Worm (Caenorhabditis elegans) whole organism, young adult: ENCODE results near the gene igeg-2.
A peak's percentile ranks its signal among the peaks of the same experiment; 100 is the strongest.

Experiments
- B0035.1 ChIP-seq: sonication (generic microtip); optimal IDR thresholded peaks from 2 replicates; lab custom pipeline; 2016; ENCODE audit warnings: missing genetic modification characterization, mild to moderate bottlenecking, missing compliant biosample characterization, missing genotype, missing genetic modification reagents
- B0261.1 ChIP-seq: sonication (generic microtip); optimal IDR thresholded peaks from 2 replicates; lab custom pipeline; 2016; ENCODE audit warnings: mild to moderate bottlenecking, missing genetic modification characterization, moderate library complexity, missing compliant biosample characterization
- B0336.3 ChIP-seq: fragments of 200-800 bp; sonication (Bioruptor generic); IDR thresholded peaks from 2 replicates; pipeline ENCODE4 v1.3.6; 2022; ENCODE audit warnings: missing genetic modification characterization, missing compliant biosample characterization
- C06A6.2 ChIP-seq: fragments of 200-800 bp; sonication (Bioruptor generic); conservative IDR thresholded peaks from 2 replicates; pipeline ENCODE4 v1.3.6; 2022; ENCODE audit warnings: missing genetic modification characterization, missing compliant biosample characterization
- C17E4.6 ChIP-seq: fragments of 200-800 bp; sonication (Bioruptor generic); IDR thresholded peaks from 2 replicates; pipeline ENCODE4 v1.3.6; 2022; ENCODE audit warnings: missing genetic modification reagents, missing genetic modification characterization, missing compliant biosample characterization
- F10E7.11 ChIP-seq: sonication (generic microtip); optimal IDR thresholded peaks from 2 replicates; lab custom pipeline; 2017; ENCODE audit warnings: mild to moderate bottlenecking, missing genetic modification characterization, moderate library complexity, missing compliant biosample characterization
- F37B4.10 ChIP-seq: fragments of 200-800 bp; sonication (Bioruptor generic); IDR thresholded peaks from 2 replicates; pipeline ENCODE4 v1.3.6; 2022; ENCODE audit warnings: missing genetic modification characterization, missing compliant biosample characterization
- F52B5.7 ChIP-seq: sonication (generic microtip); optimal IDR thresholded peaks from 2 replicates; lab custom pipeline; 2016; ENCODE audit warnings: mild to moderate bottlenecking, missing genetic modification characterization, missing compliant biosample characterization
- F57A8.1 ChIP-seq: fragments of 200-800 bp; sonication (Bioruptor generic); optimal IDR thresholded peaks from 2 replicates; lab custom pipeline; 2018; ENCODE audit warnings: mild to moderate bottlenecking, missing genetic modification characterization, moderate library complexity, missing compliant biosample characterization
- K11D2.4 ChIP-seq: fragments of 200-800 bp; sonication (Bioruptor generic); IDR thresholded peaks from 2 replicates; pipeline ENCODE4 v1.3.6; 2022; ENCODE audit warnings: missing genetic modification reagents, missing genetic modification characterization, missing compliant biosample characterization
- K12H6.12 ChIP-seq: fragments of 200-800 bp; sonication (Bioruptor generic); optimal IDR thresholded peaks from 2 replicates; lab custom pipeline; 2018; ENCODE audit warnings: mild to moderate bottlenecking, missing genetic modification characterization, missing compliant biosample characterization
- T07F8.4 ChIP-seq: sonication (generic microtip); optimal IDR thresholded peaks from 2 replicates; lab custom pipeline; 2016; ENCODE audit warnings: mild to moderate bottlenecking, missing genetic modification characterization, moderate library complexity, missing compliant biosample characterization
- T26A5.8 ChIP-seq: sonication (generic microtip); optimal IDR thresholded peaks from 2 replicates; lab custom pipeline; 2016; ENCODE audit warnings: missing genetic modification characterization, missing compliant biosample characterization
- Y53G8AR.9 ChIP-seq: fragments of 200-800 bp; sonication (Bioruptor generic); conservative IDR thresholded peaks from 2 replicates; pipeline ENCODE4 v1.3.6; 2022; ENCODE audit warnings: missing genetic modification reagents, missing genetic modification characterization, missing compliant biosample characterization
- Y67H2A.10 ChIP-seq: fragments of 200-800 bp; sonication (Bioruptor generic); conservative IDR thresholded peaks from 2 replicates; pipeline ENCODE4 v1.3.6; 2022; ENCODE audit warnings: missing genetic modification reagents, missing genetic modification characterization, missing compliant biosample characterization
- athp-1 ChIP-seq: sonication (generic microtip); optimal IDR thresholded peaks from 2 replicates; lab custom pipeline; 2017; ENCODE audit warnings: mild to moderate bottlenecking, missing genetic modification characterization, missing compliant biosample characterization
- attf-3 ChIP-seq: fragments of 200-800 bp; sonication (Bioruptor generic); conservative IDR thresholded peaks from 2 replicates; pipeline ENCODE4 v1.3.6; 2022; ENCODE audit warnings: missing genetic modification reagents, missing genetic modification characterization, missing compliant biosample characterization
- attf-5 ChIP-seq: fragments of 200-800 bp; sonication (Bioruptor generic); optimal IDR thresholded peaks from 2 replicates; lab custom pipeline; 2018; ENCODE audit warnings: mild to moderate bottlenecking, missing genetic modification characterization, missing compliant biosample characterization
- attf-6 ChIP-seq: fragments of 200-800 bp; sonication (Bioruptor generic); IDR thresholded peaks from 2 replicates; pipeline ENCODE4 v1.3.6; 2022; ENCODE audit warnings: missing genetic modification reagents, missing genetic modification characterization, missing compliant biosample characterization
- ceh-58 ChIP-seq: fragments of 200-800 bp; sonication (Bioruptor generic); IDR thresholded peaks from 2 replicates; pipeline ENCODE4 v1.3.6; 2022; ENCODE audit warnings: missing genetic modification characterization, missing compliant biosample characterization
- ceh-79 ChIP-seq: sonication (generic microtip); optimal IDR thresholded peaks from 2 replicates; lab custom pipeline; 2017; ENCODE audit warnings: mild to moderate bottlenecking, missing genetic modification characterization, missing compliant biosample characterization
- chd-7 ChIP-seq: sonication (generic microtip); optimal IDR thresholded peaks from 2 replicates; lab custom pipeline; 2016; ENCODE audit warnings: mild to moderate bottlenecking, missing genetic modification characterization, moderate library complexity, missing compliant biosample characterization
- efl-1 ChIP-seq: fragments of 150-350 bp; optimal IDR thresholded peaks from 2 replicates; lab custom pipeline; 2014; ENCODE audit warnings: missing biosample characterization, missing genetic modification reagents, missing genetic modification characterization
- egl-44 ChIP-seq: fragments of 200-800 bp; sonication (Bioruptor generic); IDR thresholded peaks from 2 replicates; pipeline ENCODE4 v1.3.6; 2022; ENCODE audit warnings: missing genetic modification reagents, missing genetic modification characterization, missing compliant biosample characterization
- fkh-3 ChIP-seq: sonication (generic microtip); optimal IDR thresholded peaks from 2 replicates; lab custom pipeline; 2016; ENCODE audit warnings: mild to moderate bottlenecking, missing genetic modification characterization, missing compliant biosample characterization
- gei-17 ChIP-seq: fragments of 200-800 bp; sonication (Bioruptor generic); optimal IDR thresholded peaks from 2 replicates; lab custom pipeline; 2018; ENCODE audit warnings: mild to moderate bottlenecking, missing genetic modification characterization, missing compliant biosample characterization
- hlh-12 ChIP-seq: sonication (generic microtip); optimal IDR thresholded peaks from 2 replicates; lab custom pipeline; 2016; ENCODE audit warnings: missing genetic modification characterization, missing compliant biosample characterization
- let-526 ChIP-seq: fragments of 200-800 bp; sonication (Bioruptor generic); IDR thresholded peaks from 2 replicates; pipeline ENCODE4 v1.3.6; 2022; ENCODE audit warnings: missing genetic modification reagents, missing genetic modification characterization, missing compliant biosample characterization
- lin-26 ChIP-seq: fragments of 200-800 bp; sonication (Bioruptor generic); IDR thresholded peaks from 2 replicates; pipeline ENCODE4 v1.3.6; 2022; ENCODE audit warnings: missing genetic modification reagents, missing genetic modification characterization, missing compliant biosample characterization
- lin-35 ChIP-seq, 3 experiments: fragments of 150-350 bp in 2 of 3; sonication (generic microtip) in 1 of 3; optimal IDR thresholded peaks; 2 replicates each; lab custom pipeline; 2014 to 2018; ENCODE audit warnings: missing biosample characterization in 3 of 3, missing genetic modification characterization in 3 of 3, missing genetic modification reagents in 3 of 3
- lin-54 ChIP-seq: fragments of 200-800 bp; sonication (Bioruptor generic); optimal IDR thresholded peaks from 2 replicates; lab custom pipeline; 2018; ENCODE audit warnings: mild to moderate bottlenecking, missing genetic modification characterization, missing compliant biosample characterization
- lir-1 ChIP-seq: fragments of 200-800 bp; sonication (Bioruptor generic); conservative IDR thresholded peaks from 2 replicates; pipeline ENCODE4 v1.3.6; 2022; ENCODE audit warnings: missing genetic modification reagents, missing genetic modification characterization, missing compliant biosample characterization
- madf-3 ChIP-seq: fragments of 200-800 bp; sonication (Bioruptor generic); IDR thresholded peaks from 2 replicates; pipeline ENCODE4 v1.3.6; 2022; ENCODE audit warnings: missing genetic modification reagents, missing genetic modification characterization, missing compliant biosample characterization
- madf-6 ChIP-seq: fragments of 200-800 bp; sonication (Bioruptor generic); IDR thresholded peaks from 2 replicates; pipeline ENCODE4 v1.3.6; 2022; ENCODE audit warnings: missing genetic modification reagents, missing genetic modification characterization, missing compliant biosample characterization
- mcd-1 ChIP-seq: fragments of 200-800 bp; sonication (Bioruptor generic); IDR thresholded peaks from 2 replicates; pipeline ENCODE4 v1.3.6; 2022; ENCODE audit warnings: missing genetic modification reagents, missing genetic modification characterization, missing compliant biosample characterization
- mel-28 ChIP-seq: sonication (generic microtip); optimal IDR thresholded peaks from 2 replicates; lab custom pipeline; 2016; ENCODE audit warnings: borderline replicate concordance, mild to moderate bottlenecking, missing genetic modification characterization, missing compliant biosample characterization
- mxl-1 ChIP-seq: sonication (generic microtip); optimal IDR thresholded peaks from 2 replicates; lab custom pipeline; 2016; ENCODE audit warnings: missing genetic modification characterization, missing compliant biosample characterization
- nfya-1 ChIP-seq: sonication (generic microtip); optimal IDR thresholded peaks from 2 replicates; lab custom pipeline; 2017; ENCODE audit warnings: antibody characterized with exemption, missing compliant biosample characterization, missing genetic modification characterization, borderline replicate concordance; ENCODE audit not compliant: insufficient read depth
- nfyb-1 ChIP-seq: fragments of 200-800 bp; sonication (Bioruptor generic); IDR thresholded peaks from 2 replicates; pipeline ENCODE4 v1.3.6; 2022; ENCODE audit warnings: missing genetic modification reagents, missing genetic modification characterization, missing compliant biosample characterization
- rec-8 ChIP-seq, 2 experiments: sonication (generic microtip); optimal IDR thresholded peaks; 2 replicates each; lab custom pipeline; 2016; ENCODE audit warnings: mild to moderate bottlenecking in 2 of 2, missing genetic modification characterization in 2 of 2, missing genetic modification reagents in 2 of 2, missing genotype in 2 of 2, missing biosample characterization in 1 of 2, missing compliant biosample characterization in 1 of 2, moderate library complexity in 1 of 2
- repo-1 ChIP-seq: sonication (generic microtip); optimal IDR thresholded peaks from 2 replicates; lab custom pipeline; 2017; ENCODE audit warnings: mild to moderate bottlenecking, missing genetic modification characterization, missing compliant biosample characterization
- sea-2 ChIP-seq: fragments of 200-800 bp; sonication (Bioruptor generic); IDR thresholded peaks from 2 replicates; pipeline ENCODE4 v1.3.6; 2022; ENCODE audit warnings: missing genetic modification characterization, missing compliant biosample characterization
- snpc-3.4 ChIP-seq: sonication (generic microtip); optimal IDR thresholded peaks from 2 replicates; lab custom pipeline; 2017; ENCODE audit warnings: missing genetic modification characterization, mild to moderate bottlenecking, missing compliant biosample characterization, antibody characterized with exemption, moderate library complexity, missing genotype, missing genetic modification reagents
- somi-1 ChIP-seq: fragments of 200-800 bp; sonication (Bioruptor generic); optimal IDR thresholded peaks from 2 replicates; lab custom pipeline; 2018; ENCODE audit warnings: mild to moderate bottlenecking, missing genetic modification characterization, missing compliant biosample characterization
- zfh-2 ChIP-seq: fragments of 200-800 bp; sonication (Bioruptor generic); conservative IDR thresholded peaks from 2 replicates; pipeline ENCODE4 v1.3.6; 2022; ENCODE audit warnings: missing genetic modification reagents, missing genetic modification characterization, missing compliant biosample characterization
- zim-3 ChIP-seq: sonication (generic microtip); optimal IDR thresholded peaks from 2 replicates; lab custom pipeline; 2017; ENCODE audit warnings: mild to moderate bottlenecking, missing genetic modification characterization, moderate library complexity, missing compliant biosample characterization
- ztf-18 ChIP-seq: sonication (generic microtip); optimal IDR thresholded peaks from 2 replicates; lab custom pipeline; 2016; ENCODE audit warnings: missing genotype, mild to moderate bottlenecking, missing genetic modification characterization, missing compliant biosample characterization
- ztf-22 ChIP-seq: fragments of 200-800 bp; sonication (Bioruptor generic); optimal IDR thresholded peaks from 2 replicates; lab custom pipeline; 2018; ENCODE audit warnings: mild to moderate bottlenecking, missing genetic modification characterization, moderate library complexity, missing compliant biosample characterization
- ztf-3 ChIP-seq: fragments of 200-800 bp; sonication (Bioruptor generic); optimal IDR thresholded peaks from 2 replicates; lab custom pipeline; 2018; ENCODE audit warnings: mild to moderate bottlenecking, missing genetic modification characterization, missing compliant biosample characterization

Gene igeg-2

DNA sequence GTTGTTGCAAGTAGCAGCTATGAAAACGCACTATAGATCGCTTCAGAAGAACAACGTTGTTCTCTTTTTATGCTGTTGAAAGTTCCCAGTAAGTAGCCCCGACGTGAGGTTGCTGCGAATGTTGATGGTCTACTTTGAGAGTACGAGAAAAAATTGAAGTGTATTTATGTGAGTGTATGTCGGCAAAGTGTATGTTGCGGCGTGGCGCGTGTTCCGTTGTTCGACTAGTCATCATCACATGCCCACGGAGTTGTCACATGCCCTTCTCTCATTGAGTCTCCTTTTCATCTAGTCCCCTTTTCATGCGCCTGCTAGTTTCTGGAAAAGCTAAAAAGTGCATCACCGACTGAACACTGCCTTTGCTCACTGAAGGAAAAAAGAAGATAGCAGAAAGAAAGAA lies 25.5 kb upstream of the igeg-2 start (continued):
- TF ChIP-seq ceh-58 (GFP tag; lab: Robert Waterston, UW) = no peak
- TF ChIP-seq ztf-18 (tag; lab: Kevin White, UChicago) = no peak
- TF ChIP-seq K11D2.4 (GFP tag; lab: Robert Waterston, UW) = peak; percentile 70; the same call in 1 of the 2 replicates
- peak; percentile 66 for TF ChIP-seq chd-7 (tag; lab: Kevin White, UChicago)
- TF ChIP-seq ztf-3 (GFP tag; lab: Kevin White, UChicago) = no peak
- no peak for TF ChIP-seq C17E4.6 (GFP tag; lab: Robert Waterston, UW)
- no peak for TF ChIP-seq lin-54 (GFP tag; lab: Kevin White, UChicago)
- TF ChIP-seq F57A8.1 (GFP tag; lab: Kevin White, UChicago) = no peak
- TF ChIP-seq T07F8.4 (tag; lab: Kevin White, UChicago) = no peak
- no peak for TF ChIP-seq attf-6 (GFP tag; lab: Robert Waterston, UW)
- no peak for TF ChIP-seq sea-2 (GFP tag; lab: Robert Waterston, UW)
- no peak; the same call in 1 of the 2 replicates for TF ChIP-seq Y67H2A.10 (GFP tag; lab: Robert Waterston, UW)
- no peak for TF ChIP-seq T26A5.8 (tag; lab: Kevin White, UChicago)
- no peak for TF ChIP-seq B0261.1
- peak in 1 of 3 experiments; percentile 7 for TF ChIP-seq lin-35 (GFP tag; optimal IDR thresholded peaks at IDR 0.05; lab: Kevin White, UChicago)
- TF ChIP-seq repo-1 = no peak
- no peak for TF ChIP-seq attf-3 (GFP tag; lab: Robert Waterston, UW)
- TF ChIP-seq attf-5 = no peak
- peak; percentile 9 for TF ChIP-seq athp-1 (tag; lab: Kevin White, UChicago)
- TF ChIP-seq lir-1 (GFP tag; lab: Robert Waterston, UW) = no peak; the same call in 1 of the 2 replicates
- peak; percentile 45 for TF ChIP-seq F52B5.7 (tag; lab: Kevin White, UChicago)
- 0 out of 2 replicates have a peak, but pooled peaks have one; percentile 68 for TF ChIP-seq F37B4.10
- peak; percentile 73 for TF ChIP-seq zfh-2 (GFP tag; lab: Robert Waterston, UW)
- no peak for TF ChIP-seq zim-3
- peak; percentile 79 for TF ChIP-seq nfyb-1 (GFP tag; lab: Robert Waterston, UW)
- 0 out of 2 replicates have a peak, but pooled peaks have one; percentile 32 for TF ChIP-seq Y53G8AR.9 (GFP tag; lab: Robert Waterston, UW)
- TF ChIP-seq K12H6.12 = peak; percentile 33
- no peak for TF ChIP-seq mxl-1 (tag; lab: Kevin White, UChicago)
- TF ChIP-seq madf-6 (GFP tag; lab: Robert Waterston, UW) = no peak
- peak; percentile 44; the same call in 1 of the 2 replicates for TF ChIP-seq B0336.3 (GFP tag; lab: Robert Waterston, UW)
- TF ChIP-seq hlh-12 (tag; lab: Kevin White, UChicago) = no peak
- no peak for TF ChIP-seq B0035.1 (tag; lab: Kevin White, UChicago)
- TF ChIP-seq mcd-1 = 0 out of 2 replicates have a peak, but pooled peaks have one; percentile 18
- TF ChIP-seq somi-1 (GFP tag; lab: Kevin White, UChicago) = peak; percentile 83
- TF ChIP-seq mel-28 = no peak
- no peak for TF ChIP-seq efl-1
- TF ChIP-seq let-526 (GFP tag; lab: Robert Waterston, UW) = 0 out of 2 replicates have a peak, but pooled peaks have one; percentile 34
- TF ChIP-seq ztf-22 (GFP tag; lab: Kevin White, UChicago) = peak; percentile 45
- peak; percentile 46; the same call in 1 of the 2 replicates for TF ChIP-seq lin-26 (GFP tag; lab: Robert Waterston, UW)
- no peak for TF ChIP-seq F10E7.11 (tag; lab: Kevin White, UChicago)
- TF ChIP-seq madf-3 = no peak
- TF ChIP-seq gei-17 = no peak
- TF ChIP-seq nfya-1 (tag; lab: Kevin White, UChicago) = no peak
- TF ChIP-seq ceh-79 (tag; lab: Kevin White, UChicago) = no peak
- peak; percentile 51; the same call in 1 of the 2 replicates for TF ChIP-seq C06A6.2 (GFP tag; lab: Robert Waterston, UW)
- no peak for TF ChIP-seq rec-8 (tag; optimal IDR thresholded peaks at IDR 0.05; lab: Kevin White, UChicago)
- no peak for TF ChIP-seq snpc-3.4 (tag; lab: Kevin White, UChicago)
- TF ChIP-seq fkh-3 (tag; lab: Kevin White, UChicago) = no peak
- 0 out of 2 replicates have a peak, but pooled peaks have one; percentile 31 for TF ChIP-seq egl-44
